Worm (Caenorhabditis elegans) whole organism, L1 larva: Measurements from ENCODE around the gene R13D7.2.
A peak's percentile ranks its signal among the peaks of the same experiment; 100 is the strongest.

ENCODE experiments used
- ceh-82 ChIP-seq, 3 experiments: fragments of 150-350 bp in 1 of 3; sonication (generic microtip) in 2 of 3; optimal IDR thresholded peaks; 2 replicates each; lab custom pipeline; 2014 to 2017; ENCODE audit warnings: missing biosample characterization in 3 of 3, missing genetic modification characterization in 3 of 3
- elt-2 ChIP-seq: sonication (generic microtip); optimal IDR thresholded peaks from 2 replicates; lab custom pipeline; 2016; ENCODE audit warnings: missing genetic modification characterization, mild to moderate bottlenecking, inconsistent platforms, missing compliant biosample characterization, missing genetic modification reagents
- lin-13 ChIP-seq: fragments of 150-350 bp; optimal IDR thresholded peaks from 2 replicates; lab custom pipeline; 2014; ENCODE audit warnings: missing biosample characterization, missing genetic modification reagents, missing genetic modification characterization
- lsy-2 ChIP-seq, 2 experiments: fragments of 150-350 bp; optimal IDR thresholded peaks; 2 replicates each; lab custom pipeline; 2014; ENCODE audit warnings: missing biosample characterization in 2 of 2, missing genetic modification characterization in 2 of 2
- mep-1 ChIP-seq: fragments of 150-350 bp; optimal IDR thresholded peaks from 2 replicates; lab custom pipeline; 2014; ENCODE audit warnings: missing biosample characterization, missing genetic modification characterization
- nhr-28 ChIP-seq: fragments of 150-350 bp; optimal IDR thresholded peaks from 2 replicates; lab custom pipeline; 2014; ENCODE audit warnings: missing biosample characterization, missing genetic modification characterization
- nhr-77 ChIP-seq: fragments of 150-350 bp; optimal IDR thresholded peaks from 2 replicates; lab custom pipeline; 2014; ENCODE audit warnings: missing biosample characterization, missing genetic modification characterization
- nhr-90 ChIP-seq: sonication (generic microtip); optimal IDR thresholded peaks from 2 replicates; lab custom pipeline; 2016; ENCODE audit warnings: mild to moderate bottlenecking, missing genetic modification characterization, missing compliant biosample characterization; ENCODE audit not compliant: poor library complexity
- pax-3 ChIP-seq: fragments of 200-800 bp; sonication (Bioruptor generic); optimal IDR thresholded peaks from 2 replicates; lab custom pipeline; 2018; ENCODE audit warnings: mild to moderate bottlenecking, missing genetic modification characterization, moderate library complexity, missing compliant biosample characterization
- pqm-1 ChIP-seq: sonication (generic microtip); optimal IDR thresholded peaks from 3 replicates; lab custom pipeline; 2017; ENCODE audit warnings: missing biosample characterization, missing genetic modification characterization
- skn-1 ChIP-seq: fragments of 150-350 bp; optimal IDR thresholded peaks from 2 replicates; lab custom pipeline; 2014; ENCODE audit warnings: missing biosample characterization, missing genetic modification characterization
- xbp-1 ChIP-seq: sonication (generic microtip); optimal IDR thresholded peaks from 2 replicates; lab custom pipeline; 2016; ENCODE audit warnings: missing genetic modification characterization, missing compliant biosample characterization
- ztf-4 ChIP-seq: fragments of 150-350 bp; optimal IDR thresholded peaks from 2 replicates; lab custom pipeline; 2014; ENCODE audit warnings: missing biosample characterization, missing genetic modification characterization

- no peak for TF ChIP-seq mep-1 (tag; lab: Kevin White, UChicago)
- TF ChIP-seq nhr-28 (tag; lab: Kevin White, UChicago) = no peak
- TF ChIP-seq skn-1 (tag; lab: Kevin White, UChicago) = peak; percentile 87
- TF ChIP-seq pax-3 (tag; lab: Kevin White, UChicago) = no peak
- no peak for TF ChIP-seq ceh-82 (tag; optimal IDR thresholded peaks at IDR 0.05; lab: Kevin White, UChicago)
- no peak for TF ChIP-seq nhr-77
- no peak for TF ChIP-seq lsy-2 (tag; optimal IDR thresholded peaks at IDR 0.05; lab: Kevin White, UChicago)
- TF ChIP-seq elt-2 (tag; lab: Kevin White, UChicago) = no peak
- TF ChIP-seq xbp-1 (tag; lab: Kevin White, UChicago) = no peak
- no peak for TF ChIP-seq pqm-1 (tag; lab: Kevin White, UChicago)
- TF ChIP-seq lin-13 (GFP tag; lab: Kevin White, UChicago) = no peak
- no peak for TF ChIP-seq ztf-4 (tag; lab: Kevin White, UChicago)
- no peak for TF ChIP-seq nhr-90
These were observed 3.5 kb downstream of the R13D7.2 start, which contains the start of gene F18E3.11 for ce11 chrV:7413107-7413774.
